Fruit fly (Drosophila melanogaster) whole organism, embryonic: Measurements from ENCODE around the gene CG14227.

Source experiments
- Ada2b ChIP-seq: fragments of 200-800 bp; sonication (Bioruptor generic); IDR thresholded peaks from 2 replicates; pipeline ENCODE4 v1.3.6; 2022; ENCODE audit warnings: missing biosample characterization, missing genetic modification characterization
- Antp ChIP-seq: fragments of 200-800 bp; sonication (Bioruptor generic); optimal IDR thresholded peaks from 3 replicates; lab custom pipeline; 2016; ENCODE audit warnings: missing biosample characterization, missing genetic modification characterization
- Awh ChIP-seq: fragments of 200-800 bp; sonication (Bioruptor generic); IDR thresholded peaks from 2 replicates; pipeline ENCODE4, ENCODE4 v1.3.6; 2022; ENCODE audit warnings: missing biosample characterization, missing genetic modification characterization
- BtbVII ChIP-seq: fragments of 200-800 bp; sonication (Bioruptor generic); optimal IDR thresholded peaks from 3 replicates; lab custom pipeline; 2017; ENCODE audit warnings: missing biosample characterization, mild to moderate bottlenecking, missing genetic modification characterization
- Bteb2 ChIP-seq: fragments of 200-800 bp; sonication (Bioruptor generic); optimal IDR thresholded peaks from 2 replicates; lab custom pipeline; 2016; ENCODE audit warnings: missing biosample characterization, missing genetic modification characterization
- CG10979 ChIP-seq: fragments of 200-800 bp; sonication (Bioruptor generic); optimal IDR thresholded peaks from 2 replicates; lab custom pipeline; 2018; ENCODE audit warnings: missing biosample characterization, mild to moderate bottlenecking, missing genetic modification characterization, moderate library complexity
- CG12155 ChIP-seq: fragments of 200-800 bp; sonication (Bioruptor generic); optimal IDR thresholded peaks from 3 replicates; lab custom pipeline; 2016; ENCODE audit warnings: missing biosample characterization, missing genetic modification characterization
- CG12391 ChIP-seq: fragments of 200-800 bp; sonication (Bioruptor generic); optimal IDR thresholded peaks from 3 replicates; lab custom pipeline; 2018; ENCODE audit warnings: missing biosample characterization, mild to moderate bottlenecking, missing genetic modification characterization, moderate library complexity
- CG12659 ChIP-seq: fragments of 200-800 bp; sonication (Bioruptor generic); optimal IDR thresholded peaks from 3 replicates; lab custom pipeline; 2017; ENCODE audit warnings: mild to moderate bottlenecking, missing biosample characterization, missing genetic modification reagents, missing genetic modification characterization
- CG13624 ChIP-seq: fragments of 200-800 bp; sonication (Bioruptor generic); optimal IDR thresholded peaks from 2 replicates; lab custom pipeline; 2016; ENCODE audit warnings: missing biosample characterization, missing genetic modification characterization
- CG13775 ChIP-seq: fragments of 200-800 bp; sonication (Bioruptor generic); optimal IDR thresholded peaks from 3 replicates; lab custom pipeline; 2017; ENCODE audit warnings: missing biosample characterization, mild to moderate bottlenecking, missing genetic modification characterization
- CG15011 ChIP-seq: fragments of 200-800 bp; sonication (Bioruptor generic); optimal IDR thresholded peaks from 3 replicates; lab custom pipeline; 2018; ENCODE audit warnings: missing biosample characterization, mild to moderate bottlenecking, missing genetic modification characterization
- CG1602 ChIP-seq: fragments of 200-800 bp; sonication (Bioruptor generic); optimal IDR thresholded peaks from 3 replicates; lab custom pipeline; 2016; ENCODE audit warnings: missing biosample characterization, missing genetic modification characterization
- CG17829 ChIP-seq: fragments of 200-800 bp; optimal IDR thresholded peaks from 2 replicates; lab custom pipeline; 2019; ENCODE audit warnings: missing biosample characterization, mild to moderate bottlenecking, missing genetic modification characterization, moderate library complexity
- CG18476 ChIP-seq: fragments of 200-800 bp; sonication (Bioruptor generic); optimal IDR thresholded peaks from 2 replicates; lab custom pipeline; 2016; ENCODE audit warnings: missing biosample characterization, mild to moderate bottlenecking, missing genetic modification characterization
- CG18599 ChIP-seq: fragments of 200-800 bp; sonication (Bioruptor generic); optimal IDR thresholded peaks from 3 replicates; lab custom pipeline; 2017; ENCODE audit warnings: missing biosample characterization, missing genetic modification characterization, mild to moderate bottlenecking, moderate library complexity, missing genetic modification reagents
- CG18619 ChIP-seq: fragments of 200-800 bp; sonication (Bioruptor generic); optimal IDR thresholded peaks from 3 replicates; lab custom pipeline; 2017; ENCODE audit warnings: missing biosample characterization, mild to moderate bottlenecking, missing genetic modification characterization
- CG2120 ChIP-seq: fragments of 200-800 bp; sonication (Bioruptor generic); optimal IDR thresholded peaks from 3 replicates; lab custom pipeline; 2016; ENCODE audit warnings: missing biosample characterization, missing genetic modification characterization
- CG2129 ChIP-seq: fragments of 200-800 bp; sonication (Bioruptor generic); IDR thresholded peaks from 2 replicates; pipeline ENCODE4 v1.3.6; 2022; ENCODE audit warnings: missing biosample characterization, missing genetic modification characterization; ENCODE audit not compliant: partially characterized antibody
- CG34376 ChIP-seq: fragments of 200-800 bp; sonication (Bioruptor generic); optimal IDR thresholded peaks from 2 replicates; lab custom pipeline; 2018; ENCODE audit warnings: missing biosample characterization, mild to moderate bottlenecking, missing genetic modification characterization
- CG4424 ChIP-seq: fragments of 200-800 bp; sonication (Bioruptor generic); optimal IDR thresholded peaks from 3 replicates; lab custom pipeline; 2016; ENCODE audit warnings: missing biosample characterization, missing genetic modification characterization
- CG4617 ChIP-seq: fragments of 200-800 bp; sonication (Bioruptor generic); optimal IDR thresholded peaks from 3 replicates; lab custom pipeline; 2016; ENCODE audit warnings: missing biosample characterization, missing genetic modification characterization, borderline replicate concordance
- CG4730 ChIP-seq: fragments of 200-800 bp; sonication (Bioruptor generic); IDR thresholded peaks from 2 replicates; pipeline ENCODE4 v1.3.6; 2022; ENCODE audit warnings: missing biosample characterization, missing genetic modification characterization
- CG4820 ChIP-seq: fragments of 200-800 bp; sonication (Bioruptor generic); optimal IDR thresholded peaks from 3 replicates; lab custom pipeline; 2016; ENCODE audit warnings: missing biosample characterization, missing genetic modification characterization
- CG8359 ChIP-seq: fragments of 200-800 bp; sonication (Bioruptor generic); optimal IDR thresholded peaks from 2 replicates; lab custom pipeline; 2017; ENCODE audit warnings: missing biosample characterization, mild to moderate bottlenecking, missing genetic modification characterization, borderline replicate concordance
- CG9727 ChIP-seq: fragments of 200-800 bp; sonication (Bioruptor generic); optimal IDR thresholded peaks from 3 replicates; lab custom pipeline; 2017; ENCODE audit warnings: missing biosample characterization, mild to moderate bottlenecking, missing genetic modification characterization
- CG9817 ChIP-seq: fragments of 200-800 bp; sonication (Bioruptor generic); optimal IDR thresholded peaks from 2 replicates; lab custom pipeline; 2018; ENCODE audit warnings: missing biosample characterization, mild to moderate bottlenecking, missing genetic modification characterization, moderate library complexity
- CTCF ChIP-seq: fragments of 200-800 bp; sonication (Bioruptor generic); optimal IDR thresholded peaks from 2 replicates; lab custom pipeline; 2017; ENCODE audit warnings: missing biosample characterization, mild to moderate bottlenecking, missing genetic modification characterization, moderate library complexity
- Hr51 ChIP-seq, 2 experiments: fragments of 200-800 bp; sonication (Bioruptor generic); optimal IDR thresholded peaks; 2 replicates in 1 of 2; 3 replicates in 1 of 2; lab custom pipeline; 2016 to 2018; ENCODE audit warnings: missing biosample characterization in 2 of 2, missing genetic modification characterization in 2 of 2, mild to moderate bottlenecking in 1 of 2, moderate library complexity in 1 of 2
- Lim3 ChIP-seq: fragments of 200-800 bp; sonication (Bioruptor generic); IDR thresholded peaks from 2 replicates; pipeline ENCODE4 v1.3.6; 2022; ENCODE audit warnings: missing biosample characterization, missing genetic modification characterization
- MTF-1 ChIP-seq: fragments of 200-800 bp; sonication (Bioruptor generic); optimal IDR thresholded peaks from 2 replicates; lab custom pipeline; 2018; ENCODE audit warnings: missing biosample characterization, mild to moderate bottlenecking, missing genetic modification characterization, borderline replicate concordance
- Six4 ChIP-seq: fragments of 200-800 bp; sonication (Bioruptor generic); optimal IDR thresholded peaks from 2 replicates; lab custom pipeline; 2016; ENCODE audit warnings: missing biosample characterization, missing genetic modification characterization
- Ssrp ChIP-seq: fragments of 200-800 bp; sonication (Bioruptor generic); optimal IDR thresholded peaks from 2 replicates; lab custom pipeline; 2018; ENCODE audit warnings: missing biosample characterization, mild to moderate bottlenecking, missing genetic modification characterization, moderate library complexity
- ab ChIP-seq: fragments of 200-800 bp; sonication (Bioruptor generic); optimal IDR thresholded peaks from 2 replicates; lab custom pipeline; 2016; ENCODE audit warnings: missing biosample characterization, missing genetic modification characterization
- az2 ChIP-seq: fragments of 200-800 bp; sonication (Bioruptor generic); optimal IDR thresholded peaks from 3 replicates; lab custom pipeline; 2016; ENCODE audit warnings: missing biosample characterization, missing genetic modification characterization
- caup ChIP-seq: fragments of 200-800 bp; sonication (Bioruptor generic); optimal IDR thresholded peaks from 3 replicates; lab custom pipeline; 2017; ENCODE audit warnings: missing biosample characterization, mild to moderate bottlenecking, missing genetic modification characterization, moderate library complexity; ENCODE audit not compliant: severe bottlenecking
- cg ChIP-seq: fragments of 200-800 bp; sonication (Bioruptor generic); optimal IDR thresholded peaks from 3 replicates; lab custom pipeline; 2019; ENCODE audit warnings: missing biosample characterization, mild to moderate bottlenecking, missing genetic modification characterization, moderate library complexity
- dmrt11E ChIP-seq: fragments of 200-800 bp; sonication (Bioruptor generic); optimal IDR thresholded peaks from 3 replicates; lab custom pipeline; 2018; ENCODE audit warnings: missing biosample characterization, mild to moderate bottlenecking, missing genetic modification characterization, moderate library complexity
- dmrt99B ChIP-seq: fragments of 200-800 bp; sonication (Bioruptor generic); optimal IDR thresholded peaks from 2 replicates; lab custom pipeline; 2018; ENCODE audit warnings: missing biosample characterization, mild to moderate bottlenecking, missing genetic modification characterization, moderate library complexity
- hkb ChIP-seq, 2 experiments: fragments of 200-800 bp in 1 of 2; fragments of >200 bp in 1 of 2; sonication (Bioruptor generic) in 1 of 2; IDR thresholded peaks in 1 of 2; optimal IDR thresholded peaks in 1 of 2; 2 replicates each; pipeline versions ENCODE4 v1.3.6 to Lab custom; 2017 to 2022; ENCODE audit warnings: missing biosample characterization in 1 of 2, missing genetic modification characterization in 1 of 2
- kni ChIP-seq: fragments of 200-800 bp; sonication (Bioruptor generic); optimal IDR thresholded peaks from 3 replicates; lab custom pipeline; 2017; ENCODE audit warnings: mild to moderate bottlenecking, missing biosample characterization, missing genetic modification reagents, missing genetic modification characterization
- lilli ChIP-seq: fragments of 200-800 bp; sonication (Bioruptor generic); optimal IDR thresholded peaks from 3 replicates; lab custom pipeline; 2016; ENCODE audit warnings: missing biosample characterization, missing genetic modification characterization
- nerfin-1 ChIP-seq: fragments of 200-800 bp; sonication (Bioruptor generic); optimal IDR thresholded peaks from 3 replicates; lab custom pipeline; 2019; ENCODE audit warnings: missing biosample characterization, mild to moderate bottlenecking, missing genetic modification characterization, moderate library complexity
- odd ChIP-seq: fragments of 200-800 bp; sonication (Bioruptor generic); optimal IDR thresholded peaks from 2 replicates; lab custom pipeline; 2017; ENCODE audit warnings: missing biosample characterization, mild to moderate bottlenecking, missing genetic modification characterization
- sima ChIP-seq: fragments of 200-800 bp; sonication (Bioruptor generic); optimal IDR thresholded peaks from 2 replicates; lab custom pipeline; 2016; ENCODE audit warnings: missing biosample characterization, missing genetic modification characterization
- twi ChIP-seq: fragments of 200-800 bp; optimal IDR thresholded peaks from 2 replicates; lab custom pipeline; 2019; ENCODE audit warnings: missing biosample characterization, mild to moderate bottlenecking, missing genetic modification characterization, moderate library complexity
- vfl ChIP-seq: fragments of 200-800 bp; sonication (Bioruptor generic); optimal IDR thresholded peaks from 2 replicates; lab custom pipeline; 2016; ENCODE audit warnings: missing biosample characterization, missing genetic modification characterization
- vvl ChIP-seq: fragments of 200-800 bp; sonication (Bioruptor generic); IDR thresholded peaks from 2 replicates; pipeline ENCODE4 v1.3.6; 2022; ENCODE audit warnings: missing biosample characterization, missing genetic modification characterization

CG14227 gene

DNA sequence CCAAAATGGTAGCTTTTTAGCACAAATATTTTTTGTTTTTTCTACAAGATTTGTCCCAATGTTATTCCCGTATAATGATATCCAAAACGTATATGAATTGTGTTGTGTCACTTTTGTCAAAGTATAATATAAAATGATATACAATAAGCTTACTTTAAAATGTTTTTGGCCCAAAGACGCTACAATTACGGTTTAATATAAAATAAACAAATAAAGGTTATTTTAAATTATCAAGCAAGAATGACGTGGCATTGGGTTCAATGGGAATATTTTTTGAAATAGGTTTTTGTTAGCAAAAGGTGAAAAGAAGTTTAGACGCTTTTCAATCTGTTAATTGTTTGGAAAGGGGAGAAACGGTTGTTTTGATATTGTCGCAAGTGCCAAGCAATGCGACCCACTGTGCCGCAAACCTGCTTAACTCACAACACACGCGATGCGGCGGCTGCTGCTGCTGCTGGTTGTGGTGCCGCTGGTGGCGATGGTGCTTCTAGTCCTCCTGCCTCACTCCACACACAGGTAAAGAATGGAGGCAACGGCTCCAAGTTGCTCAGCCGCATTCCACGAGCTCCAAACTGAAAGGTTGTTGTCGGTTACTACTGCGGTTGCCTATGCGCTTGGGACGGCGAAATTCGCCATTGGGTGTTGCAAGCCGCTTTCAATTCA lies 25.4 kb downstream of the CG14227 start (continued):
- TF ChIP-seq CG8359 (GFP tag; lab: Kevin White, UChicago), result no peak
- TF ChIP-seq vvl (GFP tag; lab: Robert Waterston, UW), result no peak
- peak; percentile 44 for TF ChIP-seq nerfin-1 (tag; lab: Kevin White, UChicago)
- TF ChIP-seq BtbVII (GFP tag; lab: Kevin White, UChicago), result peak; percentile 5
- TF ChIP-seq CG34376 (GFP tag; lab: Kevin White, UChicago), result peak; percentile 58
- peak; percentile 66 for TF ChIP-seq CG12391
- peak; percentile 16 for TF ChIP-seq CG4820 (GFP tag; lab: Kevin White, UChicago)
- TF ChIP-seq odd (GFP tag; lab: Kevin White, UChicago), result peak; percentile 58
- peak; percentile 58 for TF ChIP-seq Ssrp (tag; lab: Kevin White, UChicago)
- peak; percentile 45 for TF ChIP-seq CG4424 (GFP tag; lab: Kevin White, UChicago)
- peak in 1 of 2 experiments; percentile 49 for TF ChIP-seq Hr51 (GFP tag; optimal IDR thresholded peaks at IDR 0.05; lab: Kevin White, UChicago)
- peak; percentile 51 for TF ChIP-seq lilli (GFP tag; lab: Kevin White, UChicago)
- peak; percentile 71 for TF ChIP-seq CG18619 (GFP tag; lab: Kevin White, UChicago)
- TF ChIP-seq CG1602, result peak; percentile 43
- peak; percentile 4 for TF ChIP-seq ab (GFP tag; lab: Kevin White, UChicago)
- no peak for TF ChIP-seq MTF-1 (GFP tag; lab: Kevin White, UChicago)
- TF ChIP-seq dmrt99B (tag; lab: Kevin White, UChicago), result peak; percentile 72
- no peak for TF ChIP-seq CG2129
- 0 out of 2 replicates have a peak, but pooled peaks have one; percentile 13 for TF ChIP-seq Awh (GFP tag; lab: Robert Waterston, UW)
- TF ChIP-seq sima (GFP tag; lab: Kevin White, UChicago), result no peak
- TF ChIP-seq Ada2b, result no peak
- peak; percentile 64 for TF ChIP-seq CG10979 (tag; lab: Kevin White, UChicago)
- peak; percentile 52 for TF ChIP-seq CG18599 (GFP tag; lab: Kevin White, UChicago)
- TF ChIP-seq CG17829 (tag; lab: Kevin White, UChicago), result peak; percentile 48
- peak; percentile 41 for TF ChIP-seq Six4 (GFP tag; lab: Kevin White, UChicago)
- peak; percentile 67 for TF ChIP-seq CG13775 (GFP tag; lab: Kevin White, UChicago)
- no peak for TF ChIP-seq hkb (optimal IDR thresholded peaks at IDR 0.05; lab: Kevin White, UChicago)
- TF ChIP-seq hkb (GFP tag; IDR thresholded peaks at IDR 0.05; lab: Robert Waterston, UW), result no peak
- TF ChIP-seq Bteb2, result peak; percentile 31
- peak; percentile 55 for TF ChIP-seq CG18476 (GFP tag; lab: Kevin White, UChicago)
- TF ChIP-seq Lim3 (GFP tag; lab: Robert Waterston, UW), result no peak
- TF ChIP-seq vfl, result no peak
- peak; percentile 67 for TF ChIP-seq CG12659 (GFP tag; lab: Kevin White, UChicago)
- TF ChIP-seq kni (GFP tag; lab: Kevin White, UChicago), result peak; percentile 50
- TF ChIP-seq cg, result peak; percentile 5
- 0 out of 2 replicates have a peak, but pooled peaks have one; percentile 11 for TF ChIP-seq CG4730
- TF ChIP-seq dmrt11E (tag; lab: Kevin White, UChicago), result peak; percentile 70
- TF ChIP-seq twi, result peak; percentile 23
- TF ChIP-seq Antp (GFP tag; lab: Kevin White, UChicago), result peak; percentile 22
- TF ChIP-seq caup (GFP tag; lab: Kevin White, UChicago), result peak; percentile 10
- peak; percentile 62 for TF ChIP-seq CG2120 (GFP tag; lab: Kevin White, UChicago)
- TF ChIP-seq CG12155 (GFP tag; lab: Kevin White, UChicago), result peak; percentile 2
- TF ChIP-seq az2 (GFP tag; lab: Kevin White, UChicago), result peak; percentile 64
- no peak for TF ChIP-seq CG13624
- peak; percentile 57 for TF ChIP-seq CG15011
- TF ChIP-seq CG9727 (GFP tag; lab: Kevin White, UChicago), result peak; percentile 78
- TF ChIP-seq CTCF (GFP tag; lab: Kevin White, UChicago), result no peak
- TF ChIP-seq CG4617, result no peak
- peak; percentile 4 for TF ChIP-seq CG9817 (tag; lab: Kevin White, UChicago)
